Worm (Caenorhabditis elegans) whole organism, early embryonic: ENCODE measurements around the gene R10E8.8.

Source experiments
- B0310.2 ChIP-seq: sonication (generic microtip); optimal IDR thresholded peaks from 2 replicates; lab custom pipeline; 2016; ENCODE audit warnings: mild to moderate bottlenecking, missing genetic modification characterization, missing compliant biosample characterization
- F13C5.2 ChIP-seq: sonication (generic microtip); optimal IDR thresholded peaks from 2 replicates; lab custom pipeline; 2017; ENCODE audit warnings: mild to moderate bottlenecking, missing genetic modification characterization, inconsistent platforms, missing compliant biosample characterization
- aly-1 ChIP-seq: sonication (generic microtip); optimal IDR thresholded peaks from 2 replicates; lab custom pipeline; 2016; ENCODE audit warnings: missing genetic modification characterization, missing compliant biosample characterization
- ama-1 ChIP-seq: fragments of 150-350 bp; optimal IDR thresholded peaks from 2 replicates; lab custom pipeline; 2014
- ceh-13 ChIP-seq: fragments of 200-800 bp; sonication (Bioruptor generic); optimal IDR thresholded peaks from 2 replicates; lab custom pipeline; 2018; ENCODE audit warnings: mild to moderate bottlenecking, missing genetic modification characterization, missing compliant biosample characterization
- ceh-36 ChIP-seq: sonication (generic microtip); optimal IDR thresholded peaks from 2 replicates; lab custom pipeline; 2016; ENCODE audit warnings: missing genetic modification characterization, inconsistent platforms, missing compliant biosample characterization
- ets-7 ChIP-seq: sonication (generic microtip); optimal IDR thresholded peaks from 2 replicates; lab custom pipeline; 2016; ENCODE audit warnings: missing genotype, missing genetic modification characterization, missing compliant biosample characterization
- flt-1 ChIP-seq: fragments of 200-800 bp; sonication (Bioruptor generic); IDR thresholded peaks from 2 replicates; pipeline ENCODE4 v1.3.6; 2022; ENCODE audit warnings: missing genetic modification characterization, missing compliant biosample characterization
- hmbx-1 ChIP-seq: sonication (generic microtip); optimal IDR thresholded peaks from 2 replicates; lab custom pipeline; 2016; ENCODE audit warnings: mild to moderate bottlenecking, missing genetic modification characterization, missing compliant biosample characterization
- hmg-4 ChIP-seq: fragments of 200-800 bp; sonication (Bioruptor generic); optimal IDR thresholded peaks from 2 replicates; lab custom pipeline; 2018; ENCODE audit warnings: mild to moderate bottlenecking, missing genetic modification characterization, missing compliant biosample characterization
- hnd-1 ChIP-seq: sonication (generic microtip); optimal IDR thresholded peaks from 2 replicates; lab custom pipeline; 2016; ENCODE audit warnings: missing genetic modification characterization, missing compliant biosample characterization
- pes-1 ChIP-seq: fragments of 200-800 bp; sonication (Bioruptor generic); IDR thresholded peaks from 2 replicates; pipeline ENCODE4 v1.3.6; 2022; ENCODE audit warnings: missing genetic modification reagents, missing genetic modification characterization, missing compliant biosample characterization
- scrt-1 ChIP-seq: fragments of 200-800 bp; sonication (Bioruptor generic); IDR thresholded peaks from 2 replicates; pipeline ENCODE4 v1.3.6; 2022; ENCODE audit warnings: missing genetic modification characterization, missing compliant biosample characterization
- sea-1 ChIP-seq: fragments of 200-800 bp; sonication (Bioruptor generic); conservative IDR thresholded peaks from 2 replicates; pipeline ENCODE4 v1.3.6; 2022; ENCODE audit warnings: missing genetic modification characterization, missing compliant biosample characterization
- tbx-11 ChIP-seq: fragments of 200-800 bp; sonication (Bioruptor generic); IDR thresholded peaks from 2 replicates; pipeline ENCODE4 v1.3.6; 2022; ENCODE audit warnings: missing genetic modification characterization, missing compliant biosample characterization
- tbx-37 ChIP-seq: fragments of 200-800 bp; sonication (Bioruptor generic); conservative IDR thresholded peaks from 2 replicates; pipeline ENCODE4 v1.3.6; 2022; ENCODE audit warnings: missing genetic modification reagents, missing genetic modification characterization, missing compliant biosample characterization
- tra-4 ChIP-seq: sonication (generic microtip); optimal IDR thresholded peaks from 2 replicates; lab custom pipeline; 2017; ENCODE audit warnings: missing genetic modification characterization, missing compliant biosample characterization

The R10E8.8 gene

DNA sequence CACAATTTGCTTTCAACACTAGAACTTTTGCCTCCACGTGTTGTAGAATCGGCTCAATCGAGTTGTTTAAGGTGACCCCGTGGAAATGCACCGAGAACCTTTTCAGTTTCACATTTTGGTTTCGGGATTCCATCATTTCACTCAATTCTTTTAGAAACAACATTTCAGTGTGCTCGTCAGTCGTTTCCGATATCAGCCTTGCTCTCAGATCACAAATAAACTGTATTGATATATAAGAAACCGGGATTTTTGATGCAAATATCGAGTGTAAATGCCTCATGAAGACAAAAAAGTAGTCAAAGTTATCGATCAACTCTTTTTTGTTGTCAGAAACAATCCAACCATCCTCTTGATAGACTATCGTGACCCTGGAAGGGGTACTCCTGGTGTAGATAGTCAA is 24.0 kb upstream of the R10E8.8 start:
- TF ChIP-seq scrt-1 (GFP tag; lab: Robert Waterston, UW), result no peak
- TF ChIP-seq hmg-4 (GFP tag; lab: Kevin White, UChicago), result no peak
- no peak for TF ChIP-seq hmbx-1 (tag; lab: Kevin White, UChicago)
- TF ChIP-seq tbx-11 (GFP tag; lab: Robert Waterston, UW), result no peak
- no peak for TF ChIP-seq ets-7
- no peak for TF ChIP-seq ama-1 (lab: Kevin White, UChicago)
- no peak for TF ChIP-seq pes-1 (GFP tag; lab: Robert Waterston, UW)
- TF ChIP-seq B0310.2 (tag; lab: Kevin White, UChicago), result no peak
- TF ChIP-seq hnd-1 (tag; lab: Kevin White, UChicago), result no peak
- no peak for TF ChIP-seq aly-1 (tag; lab: Kevin White, UChicago)

ce11 chrV:18254483-18254882 is 13.0 kb upstream of the R10E8.8 start, which contains the start of gene R10E8.5:
Gene R10E8.5, plus strand, starts transcription at chrV:18254783.
- TF ChIP-seq sea-1 (GFP tag; lab: Robert Waterston, UW) (no peak), ama-1 (lab: Kevin White, UChicago) (no peak), flt-1 (GFP tag; lab: Robert Waterston, UW) (no peak), hmbx-1 (tag; lab: Kevin White, UChicago) (no peak), tra-4 (tag; lab: Kevin White, UChicago) (no peak), ets-7 (no peak), hnd-1 (tag; lab: Kevin White, UChicago) (no peak), hmg-4 (GFP tag; lab: Kevin White, UChicago) (no peak), tbx-11 (GFP tag; lab: Robert Waterston, UW) (no peak), ceh-36 (tag; lab: Kevin White, UChicago) (no peak)

DNA sequence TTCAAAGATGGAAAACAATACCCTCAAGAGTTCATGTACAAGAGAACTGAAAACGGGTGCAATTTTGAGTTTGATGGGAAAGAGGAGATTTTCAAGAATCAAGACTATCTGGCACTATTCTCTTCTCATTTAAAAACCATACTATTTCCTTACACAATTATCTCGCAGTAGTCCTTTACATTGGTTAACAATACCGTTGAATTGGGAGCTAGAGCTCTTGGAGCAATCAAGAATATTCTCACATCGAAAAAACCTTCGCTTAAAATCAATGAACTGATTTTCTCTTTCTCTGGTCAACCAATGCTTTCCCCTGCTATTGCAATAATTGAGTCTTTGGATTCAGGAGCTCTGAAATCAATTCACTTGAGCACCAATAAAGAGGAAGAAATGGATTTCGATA is 12.0 kb upstream of the R10E8.8 start, which contains the start of gene R10E8.2:
Gene R10E8.2, plus strand, starts transcription at position 301 of the 400 bp plus-strand sequence.
- TF ChIP-seq pes-1 (GFP tag; lab: Robert Waterston, UW) (no peak), sea-1 (GFP tag; lab: Robert Waterston, UW) (no peak), B0310.2 (tag; lab: Kevin White, UChicago) (no peak), ets-7 (no peak), aly-1 (tag; lab: Kevin White, UChicago) (no peak), ceh-13 (no peak), tbx-37 (no peak), flt-1 (GFP tag; lab: Robert Waterston, UW) (no peak), hmg-4 (GFP tag; lab: Kevin White, UChicago) (no peak), scrt-1 (GFP tag; lab: Robert Waterston, UW) (no peak), hnd-1 (tag; lab: Kevin White, UChicago) (no peak), tbx-11 (GFP tag; lab: Robert Waterston, UW) (no peak), tra-4 (tag; lab: Kevin White, UChicago) (no peak), ama-1 (lab: Kevin White, UChicago) (no peak), ceh-36 (tag; lab: Kevin White, UChicago) (no peak), F13C5.2 (tag; lab: Kevin White, UChicago) (no peak), hmbx-1 (tag; lab: Kevin White, UChicago) (no peak)

DNA sequence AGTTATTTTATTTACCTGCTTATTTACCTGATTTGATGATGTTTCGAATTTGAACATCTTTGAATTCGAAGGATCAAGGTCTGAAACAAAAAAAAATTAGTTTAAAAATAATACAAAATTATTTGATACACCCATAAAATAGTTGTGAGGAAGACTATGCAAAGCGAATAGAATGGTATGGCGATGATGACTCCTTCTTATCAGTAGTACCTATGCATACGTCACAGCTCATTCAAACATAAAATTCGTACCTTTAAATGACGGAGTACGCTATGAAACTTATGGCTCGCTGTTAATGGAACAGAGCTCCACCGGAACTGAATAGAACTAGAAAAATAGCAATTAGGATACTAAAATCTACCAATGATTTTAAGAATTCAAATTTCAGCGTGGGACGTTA is 10.8 kb upstream of the R10E8.8 start, which contains the start of gene R10E8.1:
Gene R10E8.1, minus strand, starts transcription at position 178 of the 400 bp plus-strand sequence.
- TF ChIP-seq ceh-36 (tag; lab: Kevin White, UChicago) (no peak), pes-1 (GFP tag; lab: Robert Waterston, UW) (no peak), flt-1 (GFP tag; lab: Robert Waterston, UW) (no peak), hmbx-1 (tag; lab: Kevin White, UChicago) (no peak), ets-7 (no peak), ama-1 (lab: Kevin White, UChicago) (no peak), sea-1 (GFP tag; lab: Robert Waterston, UW) (no peak), ceh-13 (no peak), tra-4 (tag; lab: Kevin White, UChicago) (no peak), B0310.2 (tag; lab: Kevin White, UChicago) (no peak), hmg-4 (GFP tag; lab: Kevin White, UChicago) (no peak), scrt-1 (GFP tag; lab: Robert Waterston, UW) (no peak), aly-1 (tag; lab: Kevin White, UChicago) (no peak), tbx-37 (no peak)

DNA sequence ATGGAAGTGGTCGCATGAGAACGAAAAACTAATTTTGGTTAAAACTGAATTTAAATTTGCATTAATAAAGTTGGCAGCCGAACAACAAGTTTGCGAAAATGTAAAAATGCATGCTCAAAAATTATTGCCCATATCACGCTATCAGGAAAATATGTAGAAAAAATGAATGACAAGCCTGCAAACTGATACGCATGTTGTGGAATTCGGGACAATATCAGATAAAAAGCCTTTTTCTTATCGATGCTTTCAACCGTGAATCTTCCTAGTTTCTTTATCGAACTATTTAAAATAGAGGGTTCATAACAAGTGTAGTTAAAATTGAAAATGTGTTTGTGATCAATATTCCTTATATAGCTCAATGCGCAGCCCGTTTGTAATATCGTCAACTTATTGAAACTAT is 4.6 kb upstream of the R10E8.8 start:
- TF ChIP-seq ceh-36 (tag; lab: Kevin White, UChicago), result no peak
- TF ChIP-seq hnd-1 (tag; lab: Kevin White, UChicago), result no peak
- no peak for TF ChIP-seq pes-1 (GFP tag; lab: Robert Waterston, UW)
- TF ChIP-seq aly-1 (tag; lab: Kevin White, UChicago), result no peak
- no peak for TF ChIP-seq ceh-13
- TF ChIP-seq ama-1 (lab: Kevin White, UChicago), result no peak
- no peak for TF ChIP-seq B0310.2 (tag; lab: Kevin White, UChicago)
- no peak for TF ChIP-seq tbx-37
- no peak for TF ChIP-seq scrt-1 (GFP tag; lab: Robert Waterston, UW)
- no peak for TF ChIP-seq hmg-4 (GFP tag; lab: Kevin White, UChicago)
- TF ChIP-seq ets-7, result no peak

ce11 chrV:18244408-18244807 is 2.9 kb upstream of the R10E8.8 start:
- TF ChIP-seq F13C5.2 (tag; lab: Kevin White, UChicago), result no peak
- TF ChIP-seq aly-1 (tag; lab: Kevin White, UChicago), result no peak

ce11 chrV:18243227-18243626 is 1.8 kb upstream of the R10E8.8 start:
- TF ChIP-seq flt-1 (GFP tag; lab: Robert Waterston, UW) (no peak), aly-1 (tag; lab: Kevin White, UChicago) (no peak), scrt-1 (GFP tag; lab: Robert Waterston, UW) (no peak), F13C5.2 (tag; lab: Kevin White, UChicago) (no peak), ceh-13 (no peak), tbx-11 (GFP tag; lab: Robert Waterston, UW) (no peak), ceh-36 (tag; lab: Kevin White, UChicago) (no peak), ama-1 (lab: Kevin White, UChicago) (no peak), hmg-4 (GFP tag; lab: Kevin White, UChicago) (no peak), ets-7 (no peak), pes-1 (GFP tag; lab: Robert Waterston, UW) (no peak), tbx-37 (no peak), B0310.2 (tag; lab: Kevin White, UChicago) (no peak), hmbx-1 (tag; lab: Kevin White, UChicago) (no peak), tra-4 (tag; lab: Kevin White, UChicago) (no peak)
